Worm (Caenorhabditis elegans): ENCODE measurements around the gene dmd-7.

DNA sequence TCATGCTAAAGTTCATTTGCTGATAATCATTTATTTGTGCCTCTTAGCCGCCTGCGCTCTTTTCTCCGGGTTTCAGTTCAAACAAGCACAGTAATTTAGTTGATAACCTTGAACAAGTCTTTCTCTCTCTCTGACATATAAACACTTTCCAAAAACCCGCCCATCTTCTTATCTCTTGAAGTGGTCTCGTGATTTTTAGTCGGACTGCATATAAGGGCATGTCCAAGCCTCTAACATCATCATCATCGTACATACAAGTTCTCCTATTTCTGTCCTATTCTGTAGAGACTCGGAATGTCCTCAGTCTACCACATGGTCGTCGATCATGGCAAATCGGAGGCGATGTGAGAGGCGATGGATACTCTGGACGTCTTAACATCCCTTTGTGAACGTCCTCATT is 29.5 kb downstream of the dmd-7 start, which contains the start of gene F31F7.1:
- TF ChIP-seq lsy-2 (tag; optimal IDR thresholded peaks at IDR 0.05) (no peak), nhr-237 (tag; optimal IDR thresholded peaks at IDR 0.05) (no peak), elt-1 (tag; optimal IDR thresholded peaks at IDR 0.05; ENCODE audit: borderline replicate concordance, insufficient read depth) (no peak), bed-3 (GFP tag; optimal IDR thresholded peaks at IDR 0.05) (no peak), ztf-11 (tag; optimal IDR thresholded peaks at IDR 0.05) (no peak), mls-2 (tag; optimal IDR thresholded peaks at IDR 0.05) (no peak), nhr-12 (tag; optimal IDR thresholded peaks at IDR 0.05) (no peak)
